Fruit fly (Drosophila melanogaster): ENCODE measurements around the gene Culd.
A peak's percentile ranks its signal among the peaks of the same experiment; 100 is the strongest.

- TF ChIP-seq CG1620 (GFP tag; optimal IDR thresholded peaks at IDR 0.05) = peak; percentile 79
- peak; percentile 80 for TF ChIP-seq CG7045 (GFP tag; optimal IDR thresholded peaks at IDR 0.05)
- TF ChIP-seq cic (GFP tag; optimal IDR thresholded peaks at IDR 0.05) = no peak
Observed at dm6 chr3L:8346100-8346980, 9.8 kb downstream of the Culd start, which contains the start of the genes CG7182 and GAPcenA.

Data from whole organism, adult.